Fruit fly (Drosophila melanogaster) whole organism, adult: ENCODE measurements around the gene CG17738.

Experiments
- CG11617 ChIP-seq: fragments of 200-800 bp; sonication (Bioruptor generic); optimal IDR thresholded peaks from 2 replicates; lab custom pipeline; 2017; ENCODE audit warnings: mild to moderate bottlenecking, missing biosample characterization, missing genetic modification reagents, missing genetic modification characterization
- CG1620 ChIP-seq: fragments of 200-800 bp; sonication (Bioruptor generic); optimal IDR thresholded peaks from 2 replicates; lab custom pipeline; 2016; ENCODE audit warnings: missing biosample characterization, missing genetic modification characterization
- CG7045 ChIP-seq: fragments of 200-800 bp; sonication (Bioruptor generic); optimal IDR thresholded peaks from 2 replicates; lab custom pipeline; 2017; ENCODE audit warnings: missing biosample characterization, mild to moderate bottlenecking, missing genetic modification characterization
- cic ChIP-seq: fragments of 200-800 bp; sonication (Bioruptor generic); optimal IDR thresholded peaks from 2 replicates; lab custom pipeline; 2017; ENCODE audit warnings: missing biosample characterization, mild to moderate bottlenecking, missing genetic modification characterization, moderate library complexity

dm6 chr3R:12280729-12281342 lies 10.1 kb downstream of the CG17738 start:
- no peak for TF ChIP-seq CG1620 (GFP tag; lab: Kevin White, UChicago)
- no peak for TF ChIP-seq CG7045
- no peak for TF ChIP-seq CG11617 (GFP tag; lab: Kevin White, UChicago)
- no peak for TF ChIP-seq cic
